Worm (Caenorhabditis elegans) whole organism, dauer: Measurements from ENCODE around the gene srt-55.

ENCODE experiments used
- unc-62 ChIP-seq: sonication (generic microtip); optimal IDR thresholded peaks from 2 replicates; lab custom pipeline; 2017; ENCODE audit warnings: missing biosample characterization, missing genetic modification reagents, missing genetic modification characterization

Gene srt-55

ce11 chrIII:10078151-10078550 lies 28.1 kb downstream of the srt-55 start, which contains the start of gene T16G12.9:
TSS of gene T16G12.9 (minus strand) at chrIII:10078251.
- TF ChIP-seq unc-62 (GFP tag; lab: Kevin White, UChicago) = no peak

ce11 chrIII:10076042-10076441 lies 30.2 kb downstream of the srt-55 start:
- no peak for TF ChIP-seq unc-62 (GFP tag; lab: Kevin White, UChicago)

- no peak for TF ChIP-seq unc-62 (GFP tag; lab: Kevin White, UChicago)
These were observed 37.0 kb downstream of the srt-55 start, which contains the start of gene T16G12.6 for ce11 chrIII:10069278-10069677. TSS of gene T16G12.6 (plus strand) at chrIII:10069578.

- TF ChIP-seq unc-62 (GFP tag; lab: Kevin White, UChicago) = no peak
These were observed 42.1 kb downstream of the srt-55 start, which contains the start of gene ekl-6 for ce11 chrIII:10064140-10064539. TSS of gene ekl-6 (plus strand) at chrIII:10064404.

- no peak for TF ChIP-seq unc-62 (GFP tag; lab: Kevin White, UChicago)
These were observed 45.7 kb downstream of the srt-55 start, which contains the start of gene T16G12.13 for ce11 chrIII:10060573-10060972. TSS of gene T16G12.13 (plus strand) at chrIII:10060865.

ce11 chrIII:10059002-10059401 lies 47.3 kb downstream of the srt-55 start, which contains the start of gene T16G12.8:
TSS of gene T16G12.8 (plus strand) at chrIII:10059302.
- no peak for TF ChIP-seq unc-62 (GFP tag; lab: Kevin White, UChicago)

- no peak for TF ChIP-seq unc-62 (GFP tag; lab: Kevin White, UChicago)
These were observed 48.8 kb downstream of the srt-55 start, which contains the start of gene T16G12.4 for ce11 chrIII:10057518-10057917. TSS of gene T16G12.4 (plus strand) at chrIII:10057818.

- no peak for TF ChIP-seq unc-62 (GFP tag; lab: Kevin White, UChicago)
These were observed 50.3 kb downstream of the srt-55 start, which contains the start of gene T16G12.10 for ce11 chrIII:10056033-10056432. TSS of gene T16G12.10 (minus strand) at chrIII:10056133.
